Fruit fly (Drosophila melanogaster) whole organism, adult: ENCODE data around the gene CG15725.

Experiments used
- CG14711 ChIP-seq: fragments of 200-800 bp; sonication (Bioruptor generic); optimal IDR thresholded peaks from 2 replicates; lab custom pipeline; 2018; ENCODE audit warnings: missing biosample characterization, mild to moderate bottlenecking, missing genetic modification characterization, moderate library complexity
- CG1620 ChIP-seq: fragments of 200-800 bp; sonication (Bioruptor generic); optimal IDR thresholded peaks from 2 replicates; lab custom pipeline; 2016; ENCODE audit warnings: missing biosample characterization, missing genetic modification characterization
- CG7045 ChIP-seq: fragments of 200-800 bp; sonication (Bioruptor generic); optimal IDR thresholded peaks from 2 replicates; lab custom pipeline; 2017; ENCODE audit warnings: missing biosample characterization, mild to moderate bottlenecking, missing genetic modification characterization
- CG7101 ChIP-seq: fragments of 200-800 bp; sonication (Bioruptor generic); optimal IDR thresholded peaks from 2 replicates; lab custom pipeline; 2018; ENCODE audit warnings: missing biosample characterization, mild to moderate bottlenecking, missing genetic modification characterization, moderate library complexity
- Clk ChIP-seq: fragments of 200-800 bp; sonication (Bioruptor generic); optimal IDR thresholded peaks from 2 replicates; lab custom pipeline; 2017; ENCODE audit warnings: missing biosample characterization, missing genetic modification characterization
- Crg-1 ChIP-seq: fragments of 200-800 bp; sonication (Bioruptor generic); optimal IDR thresholded peaks from 2 replicates; lab custom pipeline; 2016; ENCODE audit warnings: missing biosample characterization, missing genetic modification characterization
- Hr96 ChIP-seq: fragments of 200-800 bp; sonication (Bioruptor generic); optimal IDR thresholded peaks from 2 replicates; lab custom pipeline; 2016; ENCODE audit warnings: missing biosample characterization, missing genetic modification characterization
- Mnt ChIP-seq: fragments of 200-800 bp; sonication (Bioruptor generic); optimal IDR thresholded peaks from 2 replicates; lab custom pipeline; 2016; ENCODE audit warnings: missing biosample characterization, mild to moderate bottlenecking, missing genetic modification characterization
- cnc ChIP-seq, 2 experiments: fragments of >200 bp; optimal IDR thresholded peaks; 2 replicates each; lab custom pipeline; 2017
- toe ChIP-seq: fragments of 200-800 bp; sonication (Bioruptor generic); optimal IDR thresholded peaks from 2 replicates; lab custom pipeline; 2016; ENCODE audit warnings: missing biosample characterization, missing genetic modification characterization

DNA sequence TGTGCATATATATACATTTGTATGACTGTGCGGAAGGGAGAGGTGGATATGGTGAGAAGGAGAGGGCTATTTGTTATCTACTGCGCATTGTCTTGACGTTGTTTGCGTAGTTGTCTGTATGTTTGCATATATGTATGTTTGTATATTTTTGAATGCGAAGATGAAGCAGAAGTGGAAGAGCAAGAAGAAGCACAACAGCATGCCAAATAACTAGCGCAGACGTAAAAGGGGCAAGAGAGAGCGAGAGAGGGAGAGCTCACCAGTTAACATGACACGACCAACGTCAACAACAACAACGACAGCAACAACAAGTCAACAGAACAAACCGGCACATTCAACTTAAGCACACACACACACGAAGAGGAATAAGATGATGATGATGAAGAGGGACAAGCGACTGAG is 46.1 kb downstream of the CG15725 start:
- no peak for TF ChIP-seq Clk
- no peak for TF ChIP-seq Crg-1 (GFP tag; lab: Kevin White, UChicago)
- TF ChIP-seq CG7045 (GFP tag; lab: Kevin White, UChicago), result no peak
- TF ChIP-seq CG14711 (tag; lab: Kevin White, UChicago), result no peak
- TF ChIP-seq Mnt (GFP tag; lab: Kevin White, UChicago), result no peak
- no peak for TF ChIP-seq Hr96 (GFP tag; lab: Kevin White, UChicago)
- no peak for TF ChIP-seq CG7101 (tag; lab: Kevin White, UChicago)
- no peak for TF ChIP-seq toe (GFP tag; lab: Kevin White, UChicago)
- TF ChIP-seq cnc (optimal IDR thresholded peaks at IDR 0.05; lab: Kevin White, UChicago), result no peak
- TF ChIP-seq CG1620 (GFP tag; lab: Kevin White, UChicago), result no peak
